Worm (Caenorhabditis elegans): ENCODE data around the gene Y66C5A.1.

DNA sequence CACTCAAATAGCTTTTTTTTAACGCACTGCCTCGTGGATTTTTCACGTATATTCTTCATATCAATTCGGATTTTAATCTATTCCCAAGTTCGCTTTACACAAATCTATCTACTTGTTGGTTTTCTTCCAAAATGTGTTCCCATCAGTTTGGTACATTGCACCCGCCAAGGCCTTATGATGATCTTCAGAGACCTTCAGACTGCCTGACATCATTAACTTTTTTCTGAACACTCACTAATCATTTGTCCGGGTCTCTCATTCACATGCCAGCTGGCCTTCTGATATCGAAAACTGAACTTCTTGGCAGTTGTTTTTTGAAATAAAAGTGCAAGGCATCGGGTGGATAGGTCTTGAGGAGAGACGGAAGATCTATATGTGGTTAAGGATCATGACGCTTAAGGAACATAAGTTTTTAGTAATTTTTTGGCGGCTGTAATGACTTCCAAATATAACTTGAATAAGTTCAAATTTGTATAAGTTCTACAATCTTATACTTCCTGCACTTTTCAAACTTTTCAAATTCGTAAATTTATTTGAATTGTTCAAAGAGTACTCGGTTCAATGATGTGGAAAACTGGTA is 44.6 kb upstream of the Y66C5A.1 start:
- TF ChIP-seq W03F9.2 (tag; optimal IDR thresholded peaks at IDR 0.05): no peak
- no peak for TF ChIP-seq dao-5 (tag; optimal IDR thresholded peaks at IDR 0.05)
